Fruit fly (Drosophila melanogaster) whole organism, embryonic: ENCODE measurements around the gene Atg13.

ENCODE experiments used
- Asciz ChIP-seq: fragments of 200-800 bp; sonication (Bioruptor generic); optimal IDR thresholded peaks from 2 replicates; lab custom pipeline; 2017; ENCODE audit warnings: missing biosample characterization, mild to moderate bottlenecking, missing genetic modification characterization, missing genetic modification reagents
- Atf3 ChIP-seq: fragments of 200-800 bp; sonication (Bioruptor generic); optimal IDR thresholded peaks from 3 replicates; lab custom pipeline; 2016; ENCODE audit warnings: missing biosample characterization, missing genetic modification characterization
- CG10274 ChIP-seq: fragments of 200-800 bp; sonication (Bioruptor generic); optimal IDR thresholded peaks from 3 replicates; lab custom pipeline; 2017; ENCODE audit warnings: missing biosample characterization, mild to moderate bottlenecking, missing genetic modification characterization
- CG11695 ChIP-seq: fragments of 200-800 bp; sonication (Bioruptor generic); IDR thresholded peaks from 3 replicates; pipeline ENCODE4 v1.3.6; 2022; ENCODE audit warnings: missing biosample characterization, missing genetic modification characterization
- CG12236 ChIP-seq: fragments of 200-800 bp; sonication (Bioruptor generic); optimal IDR thresholded peaks from 2 replicates; lab custom pipeline; 2016; ENCODE audit warnings: missing biosample characterization, missing genetic modification characterization
- CG13775 ChIP-seq: fragments of 200-800 bp; sonication (Bioruptor generic); optimal IDR thresholded peaks from 3 replicates; lab custom pipeline; 2017; ENCODE audit warnings: missing biosample characterization, mild to moderate bottlenecking, missing genetic modification characterization
- CG13894 ChIP-seq: fragments of 200-800 bp; sonication (Bioruptor generic); optimal IDR thresholded peaks from 3 replicates; lab custom pipeline; 2018; ENCODE audit warnings: missing biosample characterization, mild to moderate bottlenecking, missing genetic modification characterization, moderate library complexity
- CG14710 ChIP-seq: fragments of 200-800 bp; sonication (Bioruptor generic); optimal IDR thresholded peaks from 3 replicates; lab custom pipeline; 2019; ENCODE audit warnings: missing biosample characterization, mild to moderate bottlenecking, missing genetic modification characterization, moderate library complexity
- CG15601 ChIP-seq: fragments of 200-800 bp; sonication (Bioruptor generic); optimal IDR thresholded peaks from 3 replicates; lab custom pipeline; 2019; ENCODE audit warnings: missing biosample characterization, mild to moderate bottlenecking, missing genetic modification characterization, moderate library complexity
- CG17568 ChIP-seq: fragments of 200-800 bp; sonication (Bioruptor generic); optimal IDR thresholded peaks from 2 replicates; lab custom pipeline; 2018; ENCODE audit warnings: missing biosample characterization, mild to moderate bottlenecking, missing genetic modification characterization, moderate library complexity
- CG18619 ChIP-seq: fragments of 200-800 bp; sonication (Bioruptor generic); optimal IDR thresholded peaks from 3 replicates; lab custom pipeline; 2017; ENCODE audit warnings: missing biosample characterization, mild to moderate bottlenecking, missing genetic modification characterization
- CG32767 ChIP-seq: fragments of 200-800 bp; sonication (Bioruptor generic); IDR thresholded peaks from 2 replicates; pipeline ENCODE4 v1.3.6; 2022; ENCODE audit warnings: missing biosample characterization, missing genetic modification characterization
- CG3995 ChIP-seq: fragments of 200-800 bp; sonication (Bioruptor generic); optimal IDR thresholded peaks from 3 replicates; lab custom pipeline; 2016; ENCODE audit warnings: missing biosample characterization, missing genetic modification characterization
- CG4328 ChIP-seq: fragments of 200-800 bp; sonication (Bioruptor generic); optimal IDR thresholded peaks from 3 replicates; lab custom pipeline; 2017; ENCODE audit warnings: missing biosample characterization, missing genetic modification reagents, missing genetic modification characterization
- CG6254 ChIP-seq: fragments of 200-800 bp; sonication (Bioruptor generic); optimal IDR thresholded peaks from 3 replicates; lab custom pipeline; 2017; ENCODE audit warnings: mild to moderate bottlenecking, missing biosample characterization, missing genetic modification reagents, missing genetic modification characterization
- CG7745 ChIP-seq: fragments of 200-800 bp; sonication (Bioruptor generic); optimal IDR thresholded peaks from 2 replicates; lab custom pipeline; 2018; ENCODE audit warnings: missing biosample characterization, mild to moderate bottlenecking, missing genetic modification characterization, moderate library complexity
- CG8290 ChIP-seq, 3 experiments: fragments of 200-800 bp; sonication (Bioruptor generic); optimal IDR thresholded peaks; 2 replicates each; lab custom pipeline; 2016 to 2019; ENCODE audit warnings: missing biosample characterization in 3 of 3, missing genetic modification characterization in 3 of 3, mild to moderate bottlenecking in 2 of 3, moderate library complexity in 1 of 3
- CHES-1-like ChIP-seq: fragments of 200-800 bp; sonication (Bioruptor generic); optimal IDR thresholded peaks from 2 replicates; lab custom pipeline; 2016; ENCODE audit warnings: missing biosample characterization, missing genetic modification characterization
- CTCF ChIP-seq: fragments of 200-800 bp; sonication (Bioruptor generic); optimal IDR thresholded peaks from 2 replicates; lab custom pipeline; 2017; ENCODE audit warnings: missing biosample characterization, mild to moderate bottlenecking, missing genetic modification characterization, moderate library complexity
- Camta ChIP-seq: fragments of 200-800 bp; sonication (Bioruptor generic); optimal IDR thresholded peaks from 2 replicates; lab custom pipeline; 2016; ENCODE audit warnings: missing biosample characterization, missing genetic modification characterization
- Fer1 ChIP-seq: fragments of 200-800 bp; sonication (Bioruptor generic); optimal IDR thresholded peaks from 2 replicates; lab custom pipeline; 2017; ENCODE audit warnings: missing biosample characterization, mild to moderate bottlenecking, missing genetic modification characterization
- Gsc ChIP-seq: fragments of 200-800 bp; sonication (Bioruptor generic); IDR thresholded peaks from 2 replicates; pipeline ENCODE4 v1.3.6; 2022; ENCODE audit warnings: missing biosample characterization, missing genetic modification characterization
- Hr39 ChIP-seq: fragments of >200 bp; optimal IDR thresholded peaks from 2 replicates; lab custom pipeline; 2017
- Hr78 ChIP-seq, 2 experiments: fragments of 200-800 bp in 1 of 2; fragments of >200 bp in 1 of 2; sonication (Bioruptor generic) in 1 of 2; optimal IDR thresholded peaks; 2 replicates each; lab custom pipeline; 2017 to 2019; ENCODE audit warnings: missing biosample characterization in 2 of 2, missing genetic modification characterization in 2 of 2, mild to moderate bottlenecking in 1 of 2, moderate library complexity in 1 of 2
- Hsf ChIP-seq: fragments of 200-800 bp; sonication (Bioruptor generic); optimal IDR thresholded peaks from 3 replicates; lab custom pipeline; 2016; ENCODE audit warnings: missing biosample characterization, missing genetic modification characterization
- Mes4 ChIP-seq: fragments of 200-800 bp; sonication (Bioruptor generic); optimal IDR thresholded peaks from 2 replicates; lab custom pipeline; 2016; ENCODE audit warnings: missing biosample characterization, missing genetic modification characterization
- Myb ChIP-seq: fragments of 200-800 bp; sonication (Bioruptor generic); optimal IDR thresholded peaks from 2 replicates; lab custom pipeline; 2016; ENCODE audit warnings: missing biosample characterization, missing genetic modification characterization
- NC2α ChIP-seq: fragments of 200-800 bp; sonication (Bioruptor generic); optimal IDR thresholded peaks from 2 replicates; lab custom pipeline; 2016; ENCODE audit warnings: missing biosample characterization, missing genetic modification characterization
- Nf-YB ChIP-seq: fragments of 200-800 bp; sonication (Bioruptor generic); optimal IDR thresholded peaks from 3 replicates; lab custom pipeline; 2019; ENCODE audit warnings: missing biosample characterization, mild to moderate bottlenecking, missing genetic modification characterization, moderate library complexity
- Ptx1 ChIP-seq: fragments of 200-800 bp; sonication (Bioruptor generic); IDR thresholded peaks from 2 replicates; pipeline ENCODE4 v1.3.6; 2022; ENCODE audit warnings: missing biosample characterization, missing genetic modification characterization
- Rx ChIP-seq: fragments of 200-800 bp; sonication (Bioruptor generic); IDR thresholded peaks from 2 replicates; pipeline ENCODE4 v1.3.6; 2022; ENCODE audit warnings: missing biosample characterization, missing genetic modification characterization
- Side ChIP-seq: fragments of 200-800 bp; sonication (Bioruptor generic); optimal IDR thresholded peaks from 2 replicates; lab custom pipeline; 2016; ENCODE audit warnings: missing biosample characterization, missing genetic modification characterization
- Sox100B ChIP-seq: fragments of 200-800 bp; sonication (Bioruptor generic); optimal IDR thresholded peaks from 3 replicates; lab custom pipeline; 2018; ENCODE audit warnings: missing biosample characterization, mild to moderate bottlenecking, missing genetic modification characterization
- Ssrp ChIP-seq: fragments of 200-800 bp; sonication (Bioruptor generic); optimal IDR thresholded peaks from 2 replicates; lab custom pipeline; 2018; ENCODE audit warnings: missing biosample characterization, mild to moderate bottlenecking, missing genetic modification characterization, moderate library complexity
- TFAM ChIP-seq: fragments of 200-800 bp; sonication (Bioruptor generic); optimal IDR thresholded peaks from 2 replicates; lab custom pipeline; 2017; ENCODE audit warnings: missing biosample characterization, missing genetic modification characterization, inconsistent platforms
- Usf ChIP-seq: fragments of 200-800 bp; sonication (Bioruptor generic); optimal IDR thresholded peaks from 2 replicates; lab custom pipeline; 2017; ENCODE audit warnings: missing genotype, missing biosample characterization, missing genetic modification characterization
- Vsx1 ChIP-seq: fragments of 200-800 bp; sonication (Bioruptor generic); optimal IDR thresholded peaks from 2 replicates; lab custom pipeline; 2017; ENCODE audit warnings: missing biosample characterization, mild to moderate bottlenecking, missing genetic modification characterization, missing genetic modification reagents
- abd-A ChIP-seq: fragments of 200-800 bp; sonication (Bioruptor generic); optimal IDR thresholded peaks from 3 replicates; lab custom pipeline; 2019; ENCODE audit warnings: missing biosample characterization, mild to moderate bottlenecking, missing genetic modification characterization, moderate library complexity
- cas ChIP-seq: fragments of 200-800 bp; sonication (Bioruptor generic); IDR thresholded peaks from 2 replicates; pipeline ENCODE4 v1.3.6; 2022; ENCODE audit warnings: missing biosample characterization, missing genetic modification characterization
- cato ChIP-seq: fragments of 200-800 bp; sonication (Bioruptor generic); optimal IDR thresholded peaks from 2 replicates; lab custom pipeline; 2016; ENCODE audit warnings: missing biosample characterization, missing genetic modification characterization, borderline replicate concordance
- ci ChIP-seq: fragments of 200-800 bp; sonication (Bioruptor generic); IDR thresholded peaks from 3 replicates; pipeline ENCODE4 v1.3.6; 2022; ENCODE audit warnings: missing biosample characterization, missing genetic modification characterization
- crol ChIP-seq: fragments of 200-800 bp; sonication (Bioruptor generic); IDR thresholded peaks from 2 replicates; pipeline ENCODE4 v1.3.6; 2022; ENCODE audit warnings: missing biosample characterization, missing genetic modification characterization
- dmrt99B ChIP-seq: fragments of 200-800 bp; sonication (Bioruptor generic); optimal IDR thresholded peaks from 2 replicates; lab custom pipeline; 2018; ENCODE audit warnings: missing biosample characterization, mild to moderate bottlenecking, missing genetic modification characterization, moderate library complexity
- hth ChIP-seq: fragments of >200 bp; optimal IDR thresholded peaks from 2 replicates; lab custom pipeline; 2017; ENCODE audit warnings: inconsistent platforms
- odd ChIP-seq: fragments of 200-800 bp; sonication (Bioruptor generic); optimal IDR thresholded peaks from 2 replicates; lab custom pipeline; 2017; ENCODE audit warnings: missing biosample characterization, mild to moderate bottlenecking, missing genetic modification characterization
- pb ChIP-seq: fragments of 200-800 bp; sonication (Bioruptor generic); optimal IDR thresholded peaks from 3 replicates; lab custom pipeline; 2016; ENCODE audit warnings: missing biosample characterization, missing genetic modification characterization
- pnt ChIP-seq: fragments of 200-800 bp; sonication (Bioruptor generic); optimal IDR thresholded peaks from 3 replicates; lab custom pipeline; 2016; ENCODE audit warnings: missing biosample characterization, missing genetic modification characterization
- run ChIP-seq: fragments of 200-800 bp; sonication (Bioruptor generic); optimal IDR thresholded peaks from 3 replicates; lab custom pipeline; 2018; ENCODE audit warnings: missing biosample characterization, mild to moderate bottlenecking, missing genetic modification characterization
- sna ChIP-seq: fragments of 200-800 bp; sonication (Bioruptor generic); IDR thresholded peaks from 2 replicates; pipeline ENCODE4 v1.3.6; 2022; ENCODE audit warnings: missing biosample characterization, missing genetic modification characterization; ENCODE audit not compliant: partially characterized antibody
- sob ChIP-seq: fragments of 200-800 bp; sonication (Bioruptor generic); IDR thresholded peaks from 2 replicates; pipeline ENCODE4 v1.3.6; 2022; ENCODE audit warnings: missing biosample characterization, missing genetic modification characterization
- twi ChIP-seq: fragments of 200-800 bp; optimal IDR thresholded peaks from 2 replicates; lab custom pipeline; 2019; ENCODE audit warnings: missing biosample characterization, mild to moderate bottlenecking, missing genetic modification characterization, moderate library complexity
- zfh2 ChIP-seq: fragments of 200-800 bp; sonication (Bioruptor generic); optimal IDR thresholded peaks from 2 replicates; lab custom pipeline; 2016; ENCODE audit warnings: missing biosample characterization, missing genetic modification characterization

Atg13 gene

dm6 chr3R:8340675-8341275, 8.8 kb upstream of the Atg13 start, which contains the start of the genes COX7A and Arl2 (continued):
- TF ChIP-seq dmrt99B (tag; lab: Kevin White, UChicago) = no peak
- no peak for TF ChIP-seq odd
- no peak for TF ChIP-seq TFAM
- no peak for TF ChIP-seq Hsf (GFP tag; lab: Kevin White, UChicago)
- no peak for TF ChIP-seq Mes4 (GFP tag; lab: Kevin White, UChicago)
- no peak for TF ChIP-seq abd-A
- TF ChIP-seq CG7745 (tag; lab: Kevin White, UChicago) = no peak
- TF ChIP-seq Side (GFP tag; lab: Kevin White, UChicago) = no peak
- no peak for TF ChIP-seq Atf3 (GFP tag; lab: Kevin White, UChicago)
- no peak for TF ChIP-seq CHES-1-like (GFP tag; lab: Kevin White, UChicago)
- no peak for TF ChIP-seq Ptx1
- TF ChIP-seq CG6254 (GFP tag; lab: Kevin White, UChicago) = no peak
- no peak for TF ChIP-seq Sox100B (GFP tag; lab: Kevin White, UChicago)
- TF ChIP-seq Nf-YB (GFP tag; lab: Kevin White, UChicago) = no peak
- TF ChIP-seq Camta (GFP tag; lab: Kevin White, UChicago) = no peak
- TF ChIP-seq CTCF (GFP tag; lab: Kevin White, UChicago) = no peak
- peak; percentile 1 for TF ChIP-seq Myb (GFP tag; lab: Kevin White, UChicago)
- TF ChIP-seq Gsc (GFP tag; lab: Robert Waterston, UW) = no peak
- TF ChIP-seq cas = no peak
- TF ChIP-seq CG17568 (GFP tag; lab: Kevin White, UChicago) = no peak
- no peak for TF ChIP-seq CG13894 (tag; lab: Kevin White, UChicago)
- TF ChIP-seq CG32767 = no peak
- no peak for TF ChIP-seq pb
- no peak for TF ChIP-seq twi (tag; lab: Kevin White, UChicago)
- TF ChIP-seq CG10274 (GFP tag; lab: Kevin White, UChicago) = no peak
- no peak for TF ChIP-seq run (tag; lab: Kevin White, UChicago)
- no peak for TF ChIP-seq NC2α
- peak; percentile 44 for TF ChIP-seq CG14710 (tag; lab: Kevin White, UChicago)
- no peak for TF ChIP-seq CG4328 (GFP tag; lab: Kevin White, UChicago)
- no peak for TF ChIP-seq ci
- no peak for TF ChIP-seq Usf (GFP tag; lab: Kevin White, UChicago)
- TF ChIP-seq sna (GFP tag; lab: Robert Waterston, UW) = peak; percentile 94
- no peak for TF ChIP-seq cato (GFP tag; lab: Kevin White, UChicago)
- TF ChIP-seq Ssrp = no peak
- no peak for TF ChIP-seq CG13775 (GFP tag; lab: Kevin White, UChicago)
- no peak for TF ChIP-seq Vsx1 (GFP tag; lab: Kevin White, UChicago)
- no peak for TF ChIP-seq zfh2 (GFP tag; lab: Kevin White, UChicago)
- TF ChIP-seq crol (GFP tag; lab: Robert Waterston, UW) = no peak
- TF ChIP-seq sob = no peak
- TF ChIP-seq Hr78 (GFP tag; optimal IDR thresholded peaks at IDR 0.05; lab: Kevin White, UChicago) = no peak
- no peak for TF ChIP-seq CG18619 (GFP tag; lab: Kevin White, UChicago)
- no peak for TF ChIP-seq pnt (GFP tag; lab: Kevin White, UChicago)
- TF ChIP-seq Hr39 (lab: Kevin White, UChicago) = no peak
- TF ChIP-seq Asciz (GFP tag; lab: Kevin White, UChicago) = no peak
- TF ChIP-seq CG12236 (GFP tag; lab: Kevin White, UChicago) = no peak
- TF ChIP-seq CG8290 (GFP tag; optimal IDR thresholded peaks at IDR 0.05; lab: Kevin White, UChicago) = no peak
- no peak for TF ChIP-seq CG8290 (tag; optimal IDR thresholded peaks at IDR 0.05; lab: Kevin White, UChicago)
- no peak for TF ChIP-seq CG11695 (GFP tag; lab: Robert Waterston, UW)
- no peak for TF ChIP-seq CG15601
- no peak for TF ChIP-seq hth (lab: Kevin White, UChicago)
- TF ChIP-seq Fer1 (GFP tag; lab: Kevin White, UChicago) = peak; percentile 16
- peak; percentile 18 for TF ChIP-seq CG3995 (GFP tag; lab: Kevin White, UChicago)
- no peak for TF ChIP-seq Rx (GFP tag; lab: Robert Waterston, UW)
